Fruit fly (Drosophila melanogaster) whole organism, embryonic: ENCODE results near the gene Neto.

ENCODE experiments used
- Abd-B ChIP-seq: fragments of 200-800 bp; sonication (Bioruptor generic); optimal IDR thresholded peaks from 2 replicates; lab custom pipeline; 2018; ENCODE audit warnings: missing biosample characterization, mild to moderate bottlenecking, missing genetic modification characterization, moderate library complexity
- Atf-2 ChIP-seq: fragments of 200-800 bp; sonication (Bioruptor generic); optimal IDR thresholded peaks from 2 replicates; lab custom pipeline; 2016; ENCODE audit warnings: missing biosample characterization, missing genetic modification characterization
- B-H2 ChIP-seq: fragments of 200-800 bp; sonication (Bioruptor generic); optimal IDR thresholded peaks from 2 replicates; lab custom pipeline; 2018; ENCODE audit warnings: missing biosample characterization, mild to moderate bottlenecking, missing genetic modification characterization
- CG10209 ChIP-seq: fragments of 200-800 bp; sonication (Bioruptor generic); optimal IDR thresholded peaks from 3 replicates; lab custom pipeline; 2017; ENCODE audit warnings: missing biosample characterization, mild to moderate bottlenecking, missing genetic modification characterization, missing genetic modification reagents
- CG13424 ChIP-seq: fragments of 200-800 bp; sonication (Bioruptor generic); optimal IDR thresholded peaks from 2 replicates; lab custom pipeline; 2019; ENCODE audit warnings: missing biosample characterization, mild to moderate bottlenecking, missing genetic modification characterization, moderate library complexity
- CG14050 ChIP-seq: fragments of 200-800 bp; sonication (Bioruptor generic); IDR thresholded peaks from 3 replicates; pipeline ENCODE4 v1.3.6; 2022; ENCODE audit warnings: missing biosample characterization, missing genetic modification characterization
- CG1603 ChIP-seq: fragments of 200-800 bp; sonication (Bioruptor generic); optimal IDR thresholded peaks from 2 replicates; lab custom pipeline; 2019; ENCODE audit warnings: missing biosample characterization, mild to moderate bottlenecking, missing genetic modification characterization, moderate library complexity
- CG16815 ChIP-seq: fragments of 200-800 bp; sonication (Bioruptor generic); optimal IDR thresholded peaks from 3 replicates; lab custom pipeline; 2017; ENCODE audit warnings: missing biosample characterization, mild to moderate bottlenecking, missing genetic modification characterization
- CG2202 ChIP-seq: fragments of 200-800 bp; sonication (Bioruptor generic); optimal IDR thresholded peaks from 2 replicates; lab custom pipeline; 2018; ENCODE audit warnings: missing biosample characterization, mild to moderate bottlenecking, missing genetic modification characterization
- CG2678 ChIP-seq: fragments of 200-800 bp; sonication (Bioruptor generic); optimal IDR thresholded peaks from 3 replicates; lab custom pipeline; 2019; ENCODE audit warnings: missing biosample characterization, mild to moderate bottlenecking, missing genetic modification characterization, moderate library complexity
- CG34376 ChIP-seq: fragments of 200-800 bp; sonication (Bioruptor generic); optimal IDR thresholded peaks from 2 replicates; lab custom pipeline; 2018; ENCODE audit warnings: missing biosample characterization, mild to moderate bottlenecking, missing genetic modification characterization
- CG4617 ChIP-seq: fragments of 200-800 bp; sonication (Bioruptor generic); optimal IDR thresholded peaks from 3 replicates; lab custom pipeline; 2016; ENCODE audit warnings: missing biosample characterization, missing genetic modification characterization, borderline replicate concordance
- CG7556 ChIP-seq: fragments of 200-800 bp; sonication (Bioruptor generic); optimal IDR thresholded peaks from 2 replicates; lab custom pipeline; 2017; ENCODE audit warnings: missing biosample characterization, mild to moderate bottlenecking, missing genetic modification characterization
- CG8359 ChIP-seq: fragments of 200-800 bp; sonication (Bioruptor generic); optimal IDR thresholded peaks from 2 replicates; lab custom pipeline; 2017; ENCODE audit warnings: missing biosample characterization, mild to moderate bottlenecking, missing genetic modification characterization, borderline replicate concordance
- CG9437 ChIP-seq: fragments of 200-800 bp; sonication (Bioruptor generic); optimal IDR thresholded peaks from 2 replicates; lab custom pipeline; 2018; ENCODE audit warnings: missing biosample characterization, mild to moderate bottlenecking, missing genetic modification characterization
- D ChIP-seq, 2 experiments: fragments of 200-800 bp in 1 of 2; fragments of >200 bp in 1 of 2; sonication (Bioruptor generic) in 1 of 2; optimal IDR thresholded peaks; 2 replicates in 1 of 2; 3 replicates in 1 of 2; lab custom pipeline; 2017; ENCODE audit warnings: mild to moderate bottlenecking in 1 of 2, missing biosample characterization in 1 of 2, missing genetic modification characterization in 1 of 2, missing genetic modification reagents in 1 of 2
- E2f1 ChIP-seq: fragments of 200-800 bp; sonication (Bioruptor generic); IDR thresholded peaks from 2 replicates; pipeline ENCODE4 v1.3.6; 2022; ENCODE audit warnings: missing biosample characterization, missing genetic modification characterization
- Gsc ChIP-seq: fragments of 200-800 bp; sonication (Bioruptor generic); IDR thresholded peaks from 2 replicates; pipeline ENCODE4 v1.3.6; 2022; ENCODE audit warnings: missing biosample characterization, missing genetic modification characterization
- Neu2 ChIP-seq: fragments of 200-800 bp; sonication (Bioruptor generic); optimal IDR thresholded peaks from 3 replicates; lab custom pipeline; 2016; ENCODE audit warnings: missing biosample characterization, missing genetic modification characterization, borderline replicate concordance
- Opbp ChIP-seq: fragments of 200-800 bp; sonication (Bioruptor generic); IDR thresholded peaks from 3 replicates; pipeline ENCODE4 v1.3.6; 2022; ENCODE audit warnings: missing biosample characterization, missing genetic modification characterization; ENCODE audit not compliant: partially characterized antibody
- Pdp1 ChIP-seq, 2 experiments: fragments of 200-800 bp; sonication (Bioruptor generic); optimal IDR thresholded peaks; 3 replicates each; lab custom pipeline; 2016; ENCODE audit warnings: missing biosample characterization in 2 of 2, missing genetic modification characterization in 2 of 2, mild to moderate bottlenecking in 1 of 2, moderate library complexity in 1 of 2
- Ptx1 ChIP-seq: fragments of 200-800 bp; sonication (Bioruptor generic); IDR thresholded peaks from 2 replicates; pipeline ENCODE4 v1.3.6; 2022; ENCODE audit warnings: missing biosample characterization, missing genetic modification characterization
- Sox102F ChIP-seq: fragments of 200-800 bp; sonication (Bioruptor generic); optimal IDR thresholded peaks from 2 replicates; lab custom pipeline; 2018; ENCODE audit warnings: missing biosample characterization, mild to moderate bottlenecking, missing genetic modification characterization, moderate library complexity
- Xbp1 ChIP-seq: fragments of 200-800 bp; sonication (Bioruptor generic); optimal IDR thresholded peaks from 3 replicates; lab custom pipeline; 2016; ENCODE audit warnings: missing biosample characterization, mild to moderate bottlenecking, missing genetic modification characterization
- bbx ChIP-seq: fragments of 200-800 bp; sonication (Bioruptor generic); IDR thresholded peaks from 2 replicates; pipeline ENCODE4 v1.3.6; 2022; ENCODE audit warnings: missing biosample characterization, missing genetic modification characterization; ENCODE audit not compliant: partially characterized antibody
- bsh ChIP-seq, 2 experiments: fragments of 200-800 bp; sonication (Bioruptor generic); optimal IDR thresholded peaks; 2 replicates each; lab custom pipeline; 2017 to 2018; ENCODE audit warnings: mild to moderate bottlenecking in 2 of 2, missing biosample characterization in 2 of 2, missing genetic modification characterization in 2 of 2, moderate library complexity in 1 of 2
- cg ChIP-seq: fragments of 200-800 bp; sonication (Bioruptor generic); optimal IDR thresholded peaks from 3 replicates; lab custom pipeline; 2019; ENCODE audit warnings: missing biosample characterization, mild to moderate bottlenecking, missing genetic modification characterization, moderate library complexity
- chinmo ChIP-seq: fragments of 200-800 bp; sonication (Bioruptor generic); IDR thresholded peaks from 4 replicates; pipeline ENCODE4 v1.3.6; 2022; ENCODE audit warnings: missing biosample characterization, missing genetic modification characterization; ENCODE audit not compliant: partially characterized antibody
- crol ChIP-seq: fragments of 200-800 bp; sonication (Bioruptor generic); IDR thresholded peaks from 2 replicates; pipeline ENCODE4 v1.3.6; 2022; ENCODE audit warnings: missing biosample characterization, missing genetic modification characterization
- da ChIP-seq: fragments of 200-800 bp; sonication (Bioruptor generic); optimal IDR thresholded peaks from 2 replicates; lab custom pipeline; 2016; ENCODE audit warnings: missing biosample characterization, missing genetic modification characterization
- gem ChIP-seq: fragments of 200-800 bp; sonication (Bioruptor generic); optimal IDR thresholded peaks from 2 replicates; lab custom pipeline; 2019; ENCODE audit warnings: missing biosample characterization, mild to moderate bottlenecking, missing genetic modification characterization, moderate library complexity
- grau ChIP-seq: fragments of 200-800 bp; optimal IDR thresholded peaks from 3 replicates; lab custom pipeline; 2019; ENCODE audit warnings: missing biosample characterization, mild to moderate bottlenecking, missing genetic modification characterization, moderate library complexity
- ind ChIP-seq: fragments of 200-800 bp; sonication (Bioruptor generic); optimal IDR thresholded peaks from 3 replicates; lab custom pipeline; 2016; ENCODE audit warnings: missing biosample characterization, missing genetic modification characterization
- nmo ChIP-seq: fragments of 200-800 bp; sonication (Bioruptor generic); optimal IDR thresholded peaks from 2 replicates; lab custom pipeline; 2018; ENCODE audit warnings: missing biosample characterization, mild to moderate bottlenecking, missing genetic modification characterization, moderate library complexity
- org-1 ChIP-seq: fragments of 200-800 bp; sonication (Bioruptor generic); optimal IDR thresholded peaks from 2 replicates; lab custom pipeline; 2017; ENCODE audit warnings: missing biosample characterization, missing genetic modification characterization
- row ChIP-seq: fragments of 200-800 bp; sonication (Bioruptor generic); IDR thresholded peaks from 3 replicates; pipeline ENCODE4 v1.3.6; 2022; ENCODE audit warnings: missing biosample characterization, missing genetic modification characterization
- sens ChIP-seq: fragments of 200-800 bp; sonication (Bioruptor generic); peaks from one replicate; lab custom pipeline; 2016; ENCODE audit warnings: missing biosample characterization, missing genetic modification characterization
- sr ChIP-seq: fragments of 200-800 bp; sonication (Bioruptor generic); IDR thresholded peaks from 3 replicates; pipeline ENCODE4 v1.3.6; 2022; ENCODE audit warnings: missing biosample characterization, missing genetic modification characterization
- unpg ChIP-seq: fragments of 200-800 bp; sonication (Bioruptor generic); optimal IDR thresholded peaks from 3 replicates; lab custom pipeline; 2018; ENCODE audit warnings: missing biosample characterization, mild to moderate bottlenecking, missing genetic modification characterization, moderate library complexity
- vvl ChIP-seq: fragments of 200-800 bp; sonication (Bioruptor generic); IDR thresholded peaks from 2 replicates; pipeline ENCODE4 v1.3.6; 2022; ENCODE audit warnings: missing biosample characterization, missing genetic modification characterization
- zf30C ChIP-seq: fragments of 200-800 bp; sonication (Bioruptor generic); optimal IDR thresholded peaks from 3 replicates; lab custom pipeline; 2018; ENCODE audit warnings: missing biosample characterization, mild to moderate bottlenecking, missing genetic modification characterization

Gene Neto

DNA sequence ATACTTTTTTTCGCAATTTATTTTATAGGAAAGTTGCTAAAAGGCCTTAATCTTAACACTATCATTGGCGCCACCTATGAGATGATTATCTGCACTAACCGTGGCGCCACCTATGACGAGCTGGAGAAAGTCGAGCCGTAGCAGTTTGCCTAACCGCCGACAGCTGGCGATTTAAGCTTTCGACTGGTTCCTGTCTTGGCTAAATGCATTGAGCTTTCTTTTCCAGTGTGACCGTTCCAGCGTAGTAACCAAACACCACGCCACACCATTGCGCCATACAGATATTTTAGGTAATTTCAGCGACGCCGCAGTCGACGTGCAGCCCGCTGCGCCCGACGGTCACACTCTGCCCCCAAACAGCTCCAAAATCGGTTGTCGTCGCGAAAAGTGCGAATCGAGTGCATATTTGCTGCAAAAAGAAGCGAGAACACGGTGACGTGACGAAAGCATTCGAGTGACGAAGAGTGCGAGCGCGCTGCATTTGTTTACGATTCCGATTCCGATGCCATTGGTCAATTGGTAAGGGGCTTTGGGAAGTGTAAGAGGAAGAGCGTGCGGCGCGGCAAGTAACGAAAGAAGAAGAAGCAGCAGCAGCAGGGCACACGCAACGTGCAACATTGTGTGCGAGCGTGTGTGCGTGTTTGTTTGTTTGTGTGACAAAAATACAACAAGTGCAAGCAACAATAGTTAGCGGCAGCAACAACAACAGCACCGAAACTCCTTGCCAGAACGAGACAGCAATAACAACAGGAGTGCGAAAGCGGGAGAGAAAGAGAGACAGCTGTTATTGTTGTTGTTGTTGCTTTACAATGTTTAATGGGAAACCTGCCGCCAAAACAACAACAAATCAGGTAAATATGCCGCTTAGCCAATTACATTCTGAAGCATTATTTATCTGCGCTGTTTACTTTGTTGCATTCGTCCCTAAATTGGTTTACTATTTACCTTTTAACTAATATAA, 118.1 kb downstream of the Neto start, which contains the start of the genes CG46311 and Tpst (continued):
- TF ChIP-seq B-H2 (peak; percentile 37), CG16815 (GFP tag; lab: Kevin White, UChicago) (peak; percentile 35), CG13424 (tag; lab: Kevin White, UChicago) (peak; percentile 48), CG34376 (GFP tag; lab: Kevin White, UChicago) (no peak), CG9437 (GFP tag; lab: Kevin White, UChicago) (no peak), CG2202 (tag; lab: Kevin White, UChicago) (no peak), CG1603 (tag; lab: Kevin White, UChicago) (peak; percentile 80), CG2678 (tag; lab: Kevin White, UChicago) (peak; percentile 8), da (GFP tag; lab: Kevin White, UChicago) (peak; percentile 9), ind (GFP tag; lab: Kevin White, UChicago) (peak; percentile 64), bbx (GFP tag; lab: Robert Waterston, UW) (peak; percentile 33; the same call in 1 of the 2 replicates), CG4617 (GFP tag; lab: Kevin White, UChicago) (peak; percentile 36), Abd-B (GFP tag; lab: Kevin White, UChicago) (no peak), D (optimal IDR thresholded peaks at IDR 0.05; lab: Kevin White, UChicago) (peak; percentile 64), D (GFP tag; optimal IDR thresholded peaks at IDR 0.05; lab: Kevin White, UChicago) (no peak), Ptx1 (GFP tag; lab: Robert Waterston, UW) (peak; percentile 73), Opbp (GFP tag; lab: Robert Waterston, UW) (peak; percentile 67; the same call in 1 of the 3 replicates), Neu2 (peak; percentile 1), CG14050 (GFP tag; lab: Robert Waterston, UW) (no peak), CG8359 (no peak), Atf-2 (GFP tag; lab: Kevin White, UChicago) (peak; percentile 31)
- TF ChIP-seq, all 482 proteins: peak for 296

DNA sequence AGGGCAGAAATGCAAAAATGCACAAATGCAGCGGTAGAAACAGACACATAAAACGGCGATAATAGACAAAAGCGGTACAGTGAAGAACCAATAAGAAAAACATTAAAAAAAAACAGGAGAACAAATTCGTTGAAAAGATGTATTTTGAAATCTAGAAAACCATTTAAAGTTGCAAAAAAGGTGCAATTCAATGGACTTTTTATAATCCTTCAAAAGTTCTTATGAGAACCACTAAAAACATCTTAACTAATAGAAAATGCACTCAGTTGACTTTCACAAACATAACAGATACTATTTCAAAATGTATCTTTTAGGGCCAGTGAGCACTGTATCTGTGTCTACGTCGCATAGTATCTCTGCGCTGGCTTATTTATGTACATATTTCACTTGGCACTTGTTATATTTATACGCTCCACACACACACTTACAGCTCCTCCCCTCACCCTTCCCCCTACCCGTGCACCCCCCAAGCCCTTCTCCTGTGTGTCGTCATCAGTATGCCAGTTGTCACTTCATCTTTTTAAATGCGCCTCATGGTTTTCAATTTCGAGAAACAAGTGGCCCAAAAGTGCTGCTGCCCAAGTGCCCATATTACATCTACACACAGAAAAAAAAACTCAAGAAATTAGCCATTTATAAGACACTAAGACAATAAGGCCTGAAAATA, 119.9 kb downstream of the Neto start:
- TF ChIP-seq zf30C (GFP tag; lab: Kevin White, UChicago), result no peak
- TF ChIP-seq crol (GFP tag; lab: Robert Waterston, UW), result peak; percentile 93
- peak; percentile 47; the same call in 1 of the 2 replicates for TF ChIP-seq vvl (GFP tag; lab: Robert Waterston, UW)
- peak; percentile 33; the same call in 1 of the 3 replicates for TF ChIP-seq row (GFP tag; lab: Robert Waterston, UW)
- TF ChIP-seq Sox102F, result peak; percentile 5
- TF ChIP-seq CG10209, result no peak
- TF ChIP-seq nmo (GFP tag; lab: Kevin White, UChicago), result peak; percentile 11
- peak; percentile 14 for TF ChIP-seq gem (tag; lab: Kevin White, UChicago)
- peak; percentile 13 for TF ChIP-seq unpg (GFP tag; lab: Kevin White, UChicago)
- TF ChIP-seq Xbp1 (GFP tag; lab: Kevin White, UChicago), result peak; percentile 2
- peak; percentile 72 for TF ChIP-seq grau
- 0 out of 2 replicates have a peak, but pooled peaks have one; percentile 13 for TF ChIP-seq E2f1 (GFP tag; lab: Robert Waterston, UW)
- TF ChIP-seq CG7556, result no peak
- TF ChIP-seq Gsc (GFP tag; lab: Robert Waterston, UW), result no peak
- TF ChIP-seq org-1, result no peak
- TF ChIP-seq chinmo (GFP tag; lab: Robert Waterston, UW), result 0 out of 4 replicates have a peak, but pooled peaks have one; percentile 7
- TF ChIP-seq bsh (GFP tag; optimal IDR thresholded peaks at IDR 0.05; lab: Kevin White, UChicago), result peak in 1 of 2 experiments; percentile 10
- TF ChIP-seq cg (GFP tag; lab: Kevin White, UChicago), result peak; percentile 27
- TF ChIP-seq sr, result no peak
- no peak for TF ChIP-seq Pdp1 (GFP tag; optimal IDR thresholded peaks at IDR 0.05; lab: Kevin White, UChicago)
- TF ChIP-seq sens, result peak; percentile 13
